Fruit fly (Drosophila melanogaster) whole organism, embryonic: ENCODE results near the gene CG14960.

Experiments used
- Abd-B ChIP-seq: fragments of 200-800 bp; sonication (Bioruptor generic); optimal IDR thresholded peaks from 2 replicates; lab custom pipeline; 2018; ENCODE audit warnings: missing biosample characterization, mild to moderate bottlenecking, missing genetic modification characterization, moderate library complexity
- Bteb2 ChIP-seq: fragments of 200-800 bp; sonication (Bioruptor generic); optimal IDR thresholded peaks from 2 replicates; lab custom pipeline; 2016; ENCODE audit warnings: missing biosample characterization, missing genetic modification characterization
- CG10959 ChIP-seq: fragments of 200-800 bp; sonication (Bioruptor generic); IDR thresholded peaks from 2 replicates; pipeline ENCODE4 v1.3.6; 2022; ENCODE audit warnings: missing biosample characterization, missing genetic modification characterization
- CG11456 ChIP-seq: fragments of 200-800 bp; sonication (Bioruptor generic); IDR thresholded peaks from 3 replicates; pipeline ENCODE4 v1.3.6; 2022; ENCODE audit warnings: missing biosample characterization, missing genetic modification characterization
- CG12219 ChIP-seq: fragments of 200-800 bp; sonication (Bioruptor generic); optimal IDR thresholded peaks from 3 replicates; lab custom pipeline; 2018; ENCODE audit warnings: missing biosample characterization, mild to moderate bottlenecking, missing genetic modification characterization
- CG13624 ChIP-seq: fragments of 200-800 bp; sonication (Bioruptor generic); optimal IDR thresholded peaks from 2 replicates; lab custom pipeline; 2016; ENCODE audit warnings: missing biosample characterization, missing genetic modification characterization
- CG13775 ChIP-seq: fragments of 200-800 bp; sonication (Bioruptor generic); optimal IDR thresholded peaks from 3 replicates; lab custom pipeline; 2017; ENCODE audit warnings: missing biosample characterization, mild to moderate bottlenecking, missing genetic modification characterization
- CG14710 ChIP-seq: fragments of 200-800 bp; sonication (Bioruptor generic); optimal IDR thresholded peaks from 3 replicates; lab custom pipeline; 2019; ENCODE audit warnings: missing biosample characterization, mild to moderate bottlenecking, missing genetic modification characterization, moderate library complexity
- CG15073 ChIP-seq: fragments of 200-800 bp; sonication (Bioruptor generic); optimal IDR thresholded peaks from 2 replicates; lab custom pipeline; 2016; ENCODE audit warnings: missing biosample characterization, missing genetic modification characterization
- CG15269 ChIP-seq: fragments of 200-800 bp; sonication (Bioruptor generic); optimal IDR thresholded peaks from 2 replicates; lab custom pipeline; 2018; ENCODE audit warnings: missing biosample characterization, mild to moderate bottlenecking, missing genetic modification characterization, moderate library complexity
- CG17829 ChIP-seq: fragments of 200-800 bp; optimal IDR thresholded peaks from 2 replicates; lab custom pipeline; 2019; ENCODE audit warnings: missing biosample characterization, mild to moderate bottlenecking, missing genetic modification characterization, moderate library complexity
- CG1792 ChIP-seq: fragments of 200-800 bp; sonication (Bioruptor generic); optimal IDR thresholded peaks from 2 replicates; lab custom pipeline; 2016; ENCODE audit warnings: missing biosample characterization, missing genetic modification characterization
- CG18476 ChIP-seq: fragments of 200-800 bp; sonication (Bioruptor generic); optimal IDR thresholded peaks from 2 replicates; lab custom pipeline; 2016; ENCODE audit warnings: missing biosample characterization, mild to moderate bottlenecking, missing genetic modification characterization
- CG18619 ChIP-seq: fragments of 200-800 bp; sonication (Bioruptor generic); optimal IDR thresholded peaks from 3 replicates; lab custom pipeline; 2017; ENCODE audit warnings: missing biosample characterization, mild to moderate bottlenecking, missing genetic modification characterization
- CG2129 ChIP-seq: fragments of 200-800 bp; sonication (Bioruptor generic); IDR thresholded peaks from 2 replicates; pipeline ENCODE4 v1.3.6; 2022; ENCODE audit warnings: missing biosample characterization, missing genetic modification characterization; ENCODE audit not compliant: partially characterized antibody
- CG2202 ChIP-seq: fragments of 200-800 bp; sonication (Bioruptor generic); optimal IDR thresholded peaks from 2 replicates; lab custom pipeline; 2018; ENCODE audit warnings: missing biosample characterization, mild to moderate bottlenecking, missing genetic modification characterization
- CG30403 ChIP-seq: fragments of 200-800 bp; sonication (Bioruptor generic); optimal IDR thresholded peaks from 3 replicates; lab custom pipeline; 2016; ENCODE audit warnings: missing biosample characterization, missing genetic modification characterization
- CG5245 ChIP-seq: fragments of 200-800 bp; sonication (Bioruptor generic); optimal IDR thresholded peaks from 3 replicates; lab custom pipeline; 2016; ENCODE audit warnings: missing biosample characterization, missing genetic modification characterization
- CG7556 ChIP-seq: fragments of 200-800 bp; sonication (Bioruptor generic); optimal IDR thresholded peaks from 2 replicates; lab custom pipeline; 2017; ENCODE audit warnings: missing biosample characterization, mild to moderate bottlenecking, missing genetic modification characterization
- CG8359 ChIP-seq: fragments of 200-800 bp; sonication (Bioruptor generic); optimal IDR thresholded peaks from 2 replicates; lab custom pipeline; 2017; ENCODE audit warnings: missing biosample characterization, mild to moderate bottlenecking, missing genetic modification characterization, borderline replicate concordance
- Chrac-16 ChIP-seq: fragments of 200-800 bp; sonication (Bioruptor generic); optimal IDR thresholded peaks from 3 replicates; lab custom pipeline; 2016; ENCODE audit warnings: missing biosample characterization, missing genetic modification characterization
- CoRest ChIP-seq: fragments of 200-800 bp; sonication (Bioruptor generic); optimal IDR thresholded peaks from 3 replicates; lab custom pipeline; 2018; ENCODE audit warnings: missing biosample characterization, mild to moderate bottlenecking, missing genetic modification characterization, moderate library complexity
- D19B ChIP-seq: fragments of 200-800 bp; sonication (Bioruptor generic); optimal IDR thresholded peaks from 2 replicates; lab custom pipeline; 2017; ENCODE audit warnings: missing biosample characterization, mild to moderate bottlenecking, missing genetic modification characterization
- Doc3 ChIP-seq: fragments of 200-800 bp; sonication (Bioruptor generic); IDR thresholded peaks from 3 replicates; pipeline ENCODE4 v1.3.6; 2022; ENCODE audit warnings: missing biosample characterization, missing genetic modification characterization; ENCODE audit not compliant: partially characterized antibody
- HHEX ChIP-seq: fragments of 200-800 bp; sonication (Bioruptor generic); optimal IDR thresholded peaks from 3 replicates; lab custom pipeline; 2017; ENCODE audit warnings: missing biosample characterization, mild to moderate bottlenecking, missing genetic modification characterization, missing genetic modification reagents
- Hr51 ChIP-seq, 2 experiments: fragments of 200-800 bp; sonication (Bioruptor generic); optimal IDR thresholded peaks; 2 replicates in 1 of 2; 3 replicates in 1 of 2; lab custom pipeline; 2016 to 2018; ENCODE audit warnings: missing biosample characterization in 2 of 2, missing genetic modification characterization in 2 of 2, mild to moderate bottlenecking in 1 of 2, moderate library complexity in 1 of 2
- Scr ChIP-seq: fragments of 200-800 bp; sonication (Bioruptor generic); IDR thresholded peaks from 2 replicates; pipeline ENCODE4 v1.3.6; 2022; ENCODE audit warnings: missing biosample characterization, missing genetic modification characterization; ENCODE audit not compliant: partially characterized antibody
- Vsx1 ChIP-seq: fragments of 200-800 bp; sonication (Bioruptor generic); optimal IDR thresholded peaks from 2 replicates; lab custom pipeline; 2017; ENCODE audit warnings: missing biosample characterization, mild to moderate bottlenecking, missing genetic modification characterization, missing genetic modification reagents
- Xbp1 ChIP-seq: fragments of 200-800 bp; sonication (Bioruptor generic); optimal IDR thresholded peaks from 3 replicates; lab custom pipeline; 2016; ENCODE audit warnings: missing biosample characterization, mild to moderate bottlenecking, missing genetic modification characterization
- Xrp1 ChIP-seq: fragments of 200-800 bp; sonication (Bioruptor generic); IDR thresholded peaks from 2 replicates; pipeline ENCODE4 v1.3.6; 2022; ENCODE audit warnings: missing biosample characterization, missing genetic modification characterization
- cas ChIP-seq: fragments of 200-800 bp; sonication (Bioruptor generic); IDR thresholded peaks from 2 replicates; pipeline ENCODE4 v1.3.6; 2022; ENCODE audit warnings: missing biosample characterization, missing genetic modification characterization
- corto ChIP-seq: fragments of 200-800 bp; sonication (Bioruptor generic); optimal IDR thresholded peaks from 2 replicates; lab custom pipeline; 2016; ENCODE audit warnings: missing biosample characterization, mild to moderate bottlenecking, missing genetic modification characterization, moderate library complexity
- crol ChIP-seq: fragments of 200-800 bp; sonication (Bioruptor generic); IDR thresholded peaks from 2 replicates; pipeline ENCODE4 v1.3.6; 2022; ENCODE audit warnings: missing biosample characterization, missing genetic modification characterization
- dmrt99B ChIP-seq: fragments of 200-800 bp; sonication (Bioruptor generic); optimal IDR thresholded peaks from 2 replicates; lab custom pipeline; 2018; ENCODE audit warnings: missing biosample characterization, mild to moderate bottlenecking, missing genetic modification characterization, moderate library complexity
- dpn ChIP-seq, 2 experiments: fragments of 200-800 bp; sonication (Bioruptor generic); optimal IDR thresholded peaks; 3 replicates each; lab custom pipeline; 2016; ENCODE audit warnings: missing biosample characterization in 2 of 2, missing genetic modification characterization in 2 of 2
- eve ChIP-seq, 2 experiments: fragments of >200 bp; optimal IDR thresholded peaks; 2 replicates each; lab custom pipeline; 2017; ENCODE audit warnings: missing biosample characterization in 2 of 2, missing genetic modification characterization in 2 of 2
- gro ChIP-seq: fragments of 200-800 bp; sonication (Bioruptor generic); optimal IDR thresholded peaks from 2 replicates; lab custom pipeline; 2016; ENCODE audit warnings: missing biosample characterization, missing genetic modification characterization
- gsb ChIP-seq: fragments of 200-800 bp; sonication (Bioruptor generic); IDR thresholded peaks from 2 replicates; pipeline ENCODE4 v1.3.6; 2022; ENCODE audit warnings: missing biosample characterization, missing genetic modification characterization
- lmd ChIP-seq: fragments of 200-800 bp; sonication (Bioruptor generic); IDR thresholded peaks from 2 replicates; pipeline ENCODE4 v1.3.6; 2022; ENCODE audit warnings: missing biosample characterization, missing genetic modification characterization
- luna ChIP-seq: fragments of 200-800 bp; sonication (Bioruptor generic); optimal IDR thresholded peaks from 2 replicates; lab custom pipeline; 2016; ENCODE audit warnings: missing biosample characterization, missing genetic modification characterization
- mld ChIP-seq: fragments of 200-800 bp; sonication (Bioruptor generic); IDR thresholded peaks from 3 replicates; pipeline ENCODE4 v1.3.6; 2022; ENCODE audit warnings: missing biosample characterization, missing genetic modification characterization; ENCODE audit not compliant: partially characterized antibody
- nerfin-1 ChIP-seq: fragments of 200-800 bp; sonication (Bioruptor generic); optimal IDR thresholded peaks from 3 replicates; lab custom pipeline; 2019; ENCODE audit warnings: missing biosample characterization, mild to moderate bottlenecking, missing genetic modification characterization, moderate library complexity
- pnt ChIP-seq: fragments of 200-800 bp; sonication (Bioruptor generic); optimal IDR thresholded peaks from 3 replicates; lab custom pipeline; 2016; ENCODE audit warnings: missing biosample characterization, missing genetic modification characterization
- sim ChIP-seq: fragments of 200-800 bp; sonication (Bioruptor generic); IDR thresholded peaks from 2 replicates; pipeline ENCODE4 v1.3.6; 2022; ENCODE audit warnings: missing biosample characterization, missing genetic modification characterization
- slou ChIP-seq: fragments of 200-800 bp; sonication (Bioruptor generic); optimal IDR thresholded peaks from 3 replicates; lab custom pipeline; 2016; ENCODE audit warnings: missing biosample characterization, missing genetic modification characterization
- stc ChIP-seq: fragments of 200-800 bp; sonication (Bioruptor generic); IDR thresholded peaks from 2 replicates; pipeline ENCODE4 v1.3.6; 2022; ENCODE audit warnings: missing biosample characterization, missing genetic modification characterization
- ttk ChIP-seq: fragments of 200-800 bp; sonication (Bioruptor generic); IDR thresholded peaks from 2 replicates; pipeline ENCODE4 v2.1.2; 2022; ENCODE audit warnings: missing biosample characterization, missing genetic modification characterization
- usp ChIP-seq: fragments of >200 bp; optimal IDR thresholded peaks from 2 replicates; lab custom pipeline; 2017; ENCODE audit warnings: missing biosample characterization, missing genetic modification characterization

The CG14960 gene

DNA sequence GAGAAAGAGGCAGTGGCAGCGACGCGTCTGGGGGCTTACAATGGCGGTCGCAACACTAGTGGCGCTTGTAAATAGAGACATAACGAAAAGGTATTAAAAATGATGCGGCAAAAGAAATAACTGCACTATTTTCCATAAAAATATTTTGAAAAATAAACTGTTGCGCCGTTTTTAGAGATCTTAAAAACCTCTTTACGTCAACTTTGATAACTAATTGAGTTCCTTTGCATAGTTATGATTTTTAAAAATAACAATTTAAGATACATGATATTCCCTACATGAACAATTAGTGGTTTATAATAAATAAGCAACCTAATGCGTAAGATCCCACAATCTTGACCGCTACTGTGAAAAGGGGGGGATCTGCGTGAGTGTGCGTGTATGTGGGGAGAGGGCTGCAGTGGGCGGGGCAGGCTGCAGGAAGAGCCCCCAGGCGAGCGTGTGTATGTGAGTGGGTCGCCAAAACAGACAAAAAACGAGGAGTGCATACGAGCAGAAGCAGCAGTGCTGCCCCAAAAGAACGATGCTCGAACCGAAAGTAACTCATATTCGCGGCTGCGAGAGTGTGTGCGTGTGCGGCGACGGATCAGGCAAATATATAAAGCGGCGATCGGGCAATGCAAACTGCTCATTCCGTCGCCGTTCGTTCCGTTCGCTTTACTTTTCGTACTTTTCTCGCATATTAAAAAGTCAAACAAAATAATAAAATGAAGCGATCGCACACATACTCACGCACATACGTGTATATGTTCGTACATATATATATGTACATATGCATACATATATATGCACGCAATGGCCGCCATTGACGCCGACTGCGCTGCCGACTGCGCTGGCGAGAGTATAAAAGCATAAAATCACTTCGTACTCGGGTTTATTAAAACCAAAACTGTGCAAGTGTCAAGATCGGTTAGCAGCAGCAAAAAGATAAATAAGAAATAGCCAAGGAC lies 21.8 kb upstream of the CG14960 start (continued):
- TF ChIP-seq luna (GFP tag; lab: Kevin White, UChicago) (no peak), eve (GFP tag; optimal IDR thresholded peaks at IDR 0.05; lab: Kevin White, UChicago) (peak in 1 of 2 experiments; percentile 73), Abd-B (GFP tag; lab: Kevin White, UChicago) (peak; percentile 1), Vsx1 (GFP tag; lab: Kevin White, UChicago) (peak; percentile 7), CG5245 (GFP tag; lab: Kevin White, UChicago) (peak; percentile 9), CG13775 (GFP tag; lab: Kevin White, UChicago) (peak; percentile 31), gro (no peak), gsb (no peak), dpn (GFP tag; optimal IDR thresholded peaks at IDR 0.05; lab: Kevin White, UChicago) (peak in 1 of 2 experiments; percentile 53), CG2129 (GFP tag; lab: Robert Waterston, UW) (no peak), nerfin-1 (tag; lab: Kevin White, UChicago) (no peak), mld (GFP tag; lab: Robert Waterston, UW) (no peak), CG2202 (tag; lab: Kevin White, UChicago) (no peak), D19B (GFP tag; lab: Kevin White, UChicago) (no peak), Doc3 (no peak), ttk (GFP tag; lab: Robert Waterston, UW) (peak; percentile 56; the same call in 1 of the 2 replicates), Xrp1 (GFP tag; lab: Robert Waterston, UW) (no peak), pnt (GFP tag; lab: Kevin White, UChicago) (peak; percentile 16), corto (GFP tag; lab: Kevin White, UChicago) (peak; percentile 99), CG7556 (peak; percentile 19), CG12219 (GFP tag; lab: Kevin White, UChicago) (peak; percentile 38), CG10959 (GFP tag; lab: Robert Waterston, UW) (no peak), CG15269 (tag; lab: Kevin White, UChicago) (peak; percentile 55), Hr51 (GFP tag; optimal IDR thresholded peaks at IDR 0.05; lab: Kevin White, UChicago) (peak in 1 of 2 experiments; percentile 70), CG15073 (GFP tag; lab: Kevin White, UChicago) (peak; percentile 5), CG18476 (GFP tag; lab: Kevin White, UChicago) (peak; percentile 9), HHEX (GFP tag; lab: Kevin White, UChicago) (peak; percentile 18), CG13624 (GFP tag; lab: Kevin White, UChicago) (peak; percentile 36), Bteb2 (GFP tag; lab: Kevin White, UChicago) (peak; percentile 44), Chrac-16 (GFP tag; lab: Kevin White, UChicago) (peak; percentile 19), cas (GFP tag; lab: Robert Waterston, UW) (no peak), CG18619 (GFP tag; lab: Kevin White, UChicago) (peak; percentile 45), CG14710 (tag; lab: Kevin White, UChicago) (peak; percentile 3), CG8359 (no peak), sim (no peak), Scr (GFP tag; lab: Robert Waterston, UW) (no peak), usp (GFP tag; lab: Kevin White, UChicago) (no peak), CoRest (tag; lab: Kevin White, UChicago) (peak; percentile 66), CG30403 (GFP tag; lab: Kevin White, UChicago) (peak; percentile 56), CG17829 (peak; percentile 21), Xbp1 (GFP tag; lab: Kevin White, UChicago) (peak; percentile 59), slou (GFP tag; lab: Kevin White, UChicago) (no peak), CG11456 (GFP tag; lab: Robert Waterston, UW) (no peak), crol (GFP tag; lab: Robert Waterston, UW) (peak; percentile 45; the same call in 1 of the 2 replicates), dmrt99B (peak; percentile 62), CG1792 (GFP tag; lab: Kevin White, UChicago) (no peak), stc (GFP tag; lab: Robert Waterston, UW) (peak; percentile 12; the same call in 1 of the 2 replicates), lmd (GFP tag; lab: Robert Waterston, UW) (peak; percentile 33; the same call in 1 of the 2 replicates)
